Worm (Caenorhabditis elegans) whole organism, L4 larva: ENCODE results near the gene gtf-2F1.

Source experiments
- D1046.2 ChIP-seq: fragments of 200-800 bp; sonication (Bioruptor generic); IDR thresholded peaks from 2 replicates; pipeline ENCODE4 v1.3.6; 2022; ENCODE audit warnings: missing genetic modification characterization, missing compliant biosample characterization
- F44E2.7 ChIP-seq: fragments of 200-800 bp; sonication (Bioruptor generic); IDR thresholded peaks from 2 replicates; pipeline ENCODE4 v2.1.2; 2022; ENCODE audit warnings: missing genetic modification characterization, missing compliant biosample characterization
- T20F7.1 ChIP-seq: fragments of 200-800 bp; sonication (Bioruptor generic); optimal IDR thresholded peaks from 2 replicates; lab custom pipeline; 2018; ENCODE audit warnings: mild to moderate bottlenecking, missing genetic modification characterization, missing compliant biosample characterization
- T26A8.4 ChIP-seq: fragments of 200-800 bp; sonication (Bioruptor generic); IDR thresholded peaks from 2 replicates; pipeline ENCODE4 v1.3.6; 2022; ENCODE audit warnings: missing genetic modification characterization, missing compliant biosample characterization
- Y105C5A.15 ChIP-seq: fragments of 200-800 bp; sonication (Bioruptor generic); IDR thresholded peaks from 2 replicates; pipeline ENCODE4 v1.3.6; 2022; ENCODE audit warnings: missing genetic modification characterization, missing compliant biosample characterization
- aha-1 ChIP-seq: fragments of 150-350 bp; peaks from one replicate; lab custom pipeline; 2014; ENCODE audit warnings: missing biosample characterization, missing genetic modification characterization
- ceh-20 ChIP-seq: fragments of 200-800 bp; sonication (Bioruptor generic); IDR thresholded peaks from 2 replicates; pipeline ENCODE4 v1.3.6; 2022; ENCODE audit warnings: missing genetic modification reagents, missing genetic modification characterization, missing compliant biosample characterization
- ceh-62 ChIP-seq: sonication (generic microtip); optimal IDR thresholded peaks from 2 replicates; lab custom pipeline; 2017; ENCODE audit warnings: missing biosample characterization, missing genetic modification characterization
- ceh-82 ChIP-seq: sonication (generic microtip); optimal IDR thresholded peaks from 2 replicates; lab custom pipeline; 2017; ENCODE audit warnings: missing biosample characterization, missing genetic modification characterization
- ces-1 ChIP-seq: fragments of 150-350 bp; sonication (generic microtip); optimal IDR thresholded peaks from 4 replicates; lab custom pipeline; 2014; ENCODE audit warnings: missing biosample characterization, missing genetic modification reagents, missing genetic modification characterization
- cey-2 ChIP-seq: sonication (generic microtip); optimal IDR thresholded peaks from 3 replicates; lab custom pipeline; 2017; ENCODE audit warnings: missing genetic modification characterization, mild to moderate bottlenecking, missing compliant biosample characterization, antibody characterized with exemption, borderline replicate concordance; ENCODE audit not compliant: insufficient read depth
- ctbp-1 ChIP-seq: fragments of 200-800 bp; sonication (Bioruptor generic); IDR thresholded peaks from 2 replicates; pipeline ENCODE4 v1.3.6; 2022; ENCODE audit warnings: missing genetic modification reagents, missing genetic modification characterization, missing compliant biosample characterization
- daf-16 ChIP-seq, 3 experiments: sonication (generic microtip); optimal IDR thresholded peaks; 2 replicates each; lab custom pipeline; 2016 to 2017; ENCODE audit warnings: missing genetic modification characterization in 3 of 3, missing genetic modification reagents in 3 of 3, mild to moderate bottlenecking in 2 of 3, missing compliant biosample characterization in 2 of 3, missing biosample characterization in 1 of 3, moderate library complexity in 1 of 3
- dmd-9 ChIP-seq: fragments of 200-800 bp; sonication (Bioruptor generic); IDR thresholded peaks from 2 replicates; pipeline ENCODE4 v1.3.6; 2022; ENCODE audit warnings: missing genetic modification reagents, missing genetic modification characterization, missing compliant biosample characterization
- duxl-1 ChIP-seq: sonication (generic microtip); optimal IDR thresholded peaks from 2 replicates; lab custom pipeline; 2016; ENCODE audit warnings: mild to moderate bottlenecking, missing genetic modification characterization, moderate library complexity, missing compliant biosample characterization; ENCODE audit not compliant: poor library complexity
- egl-43 ChIP-seq: fragments of 200-800 bp; sonication (Bioruptor generic); IDR thresholded peaks from 2 replicates; pipeline ENCODE4 v1.3.6; 2022; ENCODE audit warnings: missing genetic modification reagents, missing genetic modification characterization, missing compliant biosample characterization
- fkh-10 ChIP-seq: fragments of 150-350 bp; optimal IDR thresholded peaks from 2 replicates; lab custom pipeline; 2014; ENCODE audit warnings: missing biosample characterization, missing genetic modification reagents, missing genetic modification characterization
- fos-1 ChIP-seq: fragments of 150-350 bp; optimal IDR thresholded peaks from 2 replicates; lab custom pipeline; 2014; ENCODE audit warnings: missing biosample characterization, missing genetic modification characterization
- hlh-30 ChIP-seq: sonication (generic microtip); optimal IDR thresholded peaks from 2 replicates; lab custom pipeline; 2017; ENCODE audit warnings: antibody characterized with exemption, mild to moderate bottlenecking, missing genetic modification characterization, missing compliant biosample characterization; ENCODE audit not compliant: insufficient read depth
- lin-29 ChIP-seq: fragments of 200-800 bp; sonication (Bioruptor generic); IDR thresholded peaks from 2 replicates; pipeline ENCODE4 v1.3.6; 2022; ENCODE audit warnings: missing genetic modification reagents, missing genetic modification characterization, missing compliant biosample characterization
- lin-38 ChIP-seq: fragments of 200-800 bp; sonication (Bioruptor generic); IDR thresholded peaks from 2 replicates; pipeline ENCODE4 v1.3.6; 2022; ENCODE audit warnings: missing genetic modification reagents, missing genetic modification characterization, missing compliant biosample characterization
- nhr-11 ChIP-seq: fragments of 150-350 bp; optimal IDR thresholded peaks from 2 replicates; lab custom pipeline; 2014; ENCODE audit warnings: missing biosample characterization, missing genetic modification characterization
- nhr-76 ChIP-seq: fragments of 150-350 bp; optimal IDR thresholded peaks from 2 replicates; lab custom pipeline; 2014; ENCODE audit warnings: missing biosample characterization, missing genetic modification characterization
- spr-3 ChIP-seq: fragments of 200-800 bp; sonication (Bioruptor generic); optimal IDR thresholded peaks from 2 replicates; lab custom pipeline; 2018; ENCODE audit warnings: mild to moderate bottlenecking, missing genetic modification characterization, missing compliant biosample characterization
- unc-62 ChIP-seq, 3 experiments: fragments of 150-350 bp in 1 of 3; sonication (generic microtip); optimal IDR thresholded peaks in 2 of 3; peaks in 1 of 3; 1 replicate in 1 of 3; 2 replicates in 2 of 3; lab custom pipeline; 2014 to 2017; ENCODE audit warnings: missing biosample characterization in 3 of 3, missing genetic modification characterization in 3 of 3, missing genetic modification reagents in 3 of 3, missing genotype in 1 of 3
- zip-11 ChIP-seq: fragments of 200-800 bp; sonication (Bioruptor generic); IDR thresholded peaks from 2 replicates; pipeline ENCODE4 v1.3.6; 2022; ENCODE audit warnings: missing genetic modification characterization, missing compliant biosample characterization
- ztf-11 ChIP-seq: fragments of 150-350 bp; optimal IDR thresholded peaks from 2 replicates; lab custom pipeline; 2014; ENCODE audit warnings: missing biosample characterization, missing genetic modification characterization
- ztf-7 ChIP-seq: fragments of 150-350 bp; optimal IDR thresholded peaks from 2 replicates; lab custom pipeline; 2014; ENCODE audit warnings: missing biosample characterization, missing genetic modification characterization

gtf-2F1 gene

ce11 chrII:4299227-4299703, 2.1 kb upstream of the gtf-2F1 start, which contains the start of gene sco-1 (continued):
- no peak for TF ChIP-seq F44E2.7
- no peak for TF ChIP-seq Y105C5A.15 (GFP tag; lab: Robert Waterston, UW)
- TF ChIP-seq duxl-1 (tag; lab: Kevin White, UChicago) = peak; percentile 88
- TF ChIP-seq fos-1 (tag; lab: Kevin White, UChicago) = no peak

DNA sequence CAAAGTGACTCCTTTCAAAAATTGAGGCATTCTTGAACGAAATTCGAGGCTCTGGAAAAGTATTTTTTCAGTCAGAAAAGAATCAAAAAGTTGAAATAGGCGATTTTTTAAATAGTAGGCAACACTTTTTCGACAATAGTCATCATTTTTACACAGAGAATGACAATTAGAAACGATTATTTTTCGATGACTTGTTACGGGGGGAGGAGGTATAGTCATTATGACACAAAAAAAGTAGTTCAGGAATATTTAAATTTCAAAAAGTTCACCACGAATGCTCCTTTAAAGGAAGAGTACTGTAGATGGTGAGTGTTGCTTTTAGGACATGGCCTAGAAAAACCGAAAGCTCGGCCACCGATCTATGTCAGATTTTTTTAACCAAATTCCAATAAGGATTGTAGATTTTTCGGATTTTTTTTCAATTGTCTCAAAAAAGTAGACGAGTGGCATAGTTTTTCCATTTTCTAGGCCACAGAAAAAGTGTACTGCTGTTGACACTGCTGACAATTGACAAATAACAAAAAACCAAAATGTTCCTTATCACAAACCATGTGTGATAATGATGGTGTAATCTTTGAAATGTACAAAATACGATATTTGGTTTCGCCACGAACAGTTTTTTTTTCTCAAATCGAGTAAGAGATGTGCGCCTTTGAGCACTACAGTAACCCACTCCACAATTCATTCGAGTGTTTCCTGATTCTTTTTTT, 5.7 kb downstream of the gtf-2F1 start, which contains the start of gene Y52E8A.3:
TSS of gene Y52E8A.3 (minus strand) at position 51 of the 710 bp plus-strand sequence.
- TF ChIP-seq ceh-62 (tag; lab: Kevin White, UChicago) (no peak), daf-16 (GFP tag; optimal IDR thresholded peaks at IDR 0.05; lab: Kevin White, UChicago) (no peak), daf-16 (tag; optimal IDR thresholded peaks at IDR 0.05; lab: Kevin White, UChicago) (peak; percentile 60), unc-62 (GFP tag; optimal IDR thresholded peaks at IDR 0.05 in 1 of 2; lab: Kevin White, UChicago) (peak in 1 of 2 experiments; percentile 91), unc-62 (tag; optimal IDR thresholded peaks at IDR 0.05; lab: Kevin White, UChicago) (no peak), fkh-10 (GFP tag; lab: Kevin White, UChicago) (no peak)
- TF ChIP-seq, all 104 proteins: peak for 2

ce11 chrII:4309112-4309511, 7.7 kb downstream of the gtf-2F1 start:
- TF ChIP-seq ceh-20 (GFP tag; lab: Robert Waterston, UW) (peak; percentile 51; the same call in 1 of the 2 replicates), egl-43 (GFP tag; lab: Robert Waterston, UW) (0 out of 2 replicates have a peak, but pooled peaks have one; percentile 5), dmd-9 (GFP tag; lab: Robert Waterston, UW) (peak; percentile 70; the same call in 1 of the 2 replicates), D1046.2 (0 out of 2 replicates have a peak, but pooled peaks have one; percentile 15)
- TF ChIP-seq, all 104 proteins: peak for 4; not testable (repeated sequence) for 100

DNA sequence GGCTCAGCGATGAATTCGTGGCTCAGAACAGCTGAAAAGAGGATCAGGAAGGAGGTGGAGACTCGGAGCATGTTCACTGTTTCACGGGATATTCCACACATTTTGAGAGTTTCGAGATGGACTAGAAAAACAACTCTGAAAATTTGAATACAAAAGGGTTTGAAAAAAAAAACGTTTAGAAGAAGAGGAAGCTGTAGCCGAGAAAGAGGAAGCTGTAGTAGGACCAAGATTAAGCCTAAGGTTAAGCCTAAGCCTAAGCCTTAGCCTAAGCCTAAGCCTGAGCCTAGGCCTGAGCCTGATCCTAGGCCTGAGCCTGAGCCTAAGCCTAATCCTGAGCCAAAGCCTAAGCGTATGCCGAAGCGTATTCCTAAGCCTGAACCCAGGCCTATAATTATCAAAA, 10.7 kb downstream of the gtf-2F1 start, which contains the start of gene plep-1:
TSS of gene plep-1 (minus strand) at position 101 of the 400 bp plus-strand sequence.
- TF ChIP-seq spr-3 = no peak
- no peak for TF ChIP-seq T26A8.4 (GFP tag; lab: Robert Waterston, UW)
- TF ChIP-seq ztf-7 = no peak
- no peak for TF ChIP-seq T20F7.1 (GFP tag; lab: Kevin White, UChicago)
- no peak for TF ChIP-seq lin-29 (GFP tag; lab: Robert Waterston, UW)
- TF ChIP-seq ceh-82 (tag; lab: Kevin White, UChicago) = no peak
- no peak for TF ChIP-seq ztf-11
- no peak for TF ChIP-seq lin-38 (GFP tag; lab: Robert Waterston, UW)
- no peak for TF ChIP-seq nhr-11
- no peak for TF ChIP-seq ctbp-1 (GFP tag; lab: Robert Waterston, UW)
- TF ChIP-seq nhr-76 (tag; lab: Kevin White, UChicago) = no peak
- no peak for TF ChIP-seq D1046.2
- TF ChIP-seq cey-2 (tag; lab: Kevin White, UChicago) = no peak
- no peak for TF ChIP-seq egl-43 (GFP tag; lab: Robert Waterston, UW)
- no peak for TF ChIP-seq ces-1 (GFP tag; lab: Kevin White, UChicago)
- TF ChIP-seq zip-11 = no peak
- no peak for TF ChIP-seq dmd-9 (GFP tag; lab: Robert Waterston, UW)

- TF ChIP-seq aha-1 (tag; lab: Kevin White, UChicago) = peak; percentile 47
- TF ChIP-seq hlh-30 (tag; lab: Kevin White, UChicago) = no peak
These were observed 14.6 kb downstream of the gtf-2F1 start, which contains the start of gene srw-40 for ce11 chrII:4316011-4316410. TSS of gene srw-40 (minus strand) at chrII:4316111.
